Fruit fly (Drosophila melanogaster) ovary, adult (tissue): Measurements from ENCODE around the gene Ir7g.

Experiments
- CG17801 ChIP-seq: fragments of 200-800 bp; optimal IDR thresholded peaks from 2 replicates; lab custom pipeline; 2019; ENCODE audit warnings: missing biosample characterization, mild to moderate bottlenecking, missing genetic modification characterization, moderate library complexity; ENCODE audit not compliant: partially characterized antibody

The Ir7g gene

dm6 chrX:7884360-7884759 is at the start of gene Ir7g:
Gene Ir7g, plus strand, starts transcription at chrX:7884660.
- no peak for TF ChIP-seq CG17801

DNA sequence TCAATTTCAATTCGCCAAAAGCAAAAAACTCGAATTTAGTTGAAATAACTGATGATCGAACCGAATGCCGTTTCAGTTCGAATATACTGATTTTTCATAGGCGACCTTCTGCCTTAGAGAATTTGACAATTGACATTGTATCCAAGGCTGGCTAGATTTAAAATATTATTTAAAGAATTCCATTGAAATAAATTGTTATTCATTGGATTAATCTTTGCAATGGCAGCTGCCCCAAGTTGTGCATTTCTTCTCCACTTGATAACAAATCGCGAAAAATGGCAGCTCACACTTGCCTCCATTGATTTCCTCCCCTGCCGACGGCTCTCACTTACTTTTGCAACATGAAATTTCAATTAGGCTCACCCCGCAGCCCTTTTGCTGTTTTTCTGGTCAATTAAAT is 30.3 kb upstream of the Ir7g start, which contains the start of gene CG10920:
Gene CG10920, minus strand, starts transcription at position 101 of the 400 bp plus-strand sequence.
- TF ChIP-seq CG17801 = no peak

DNA sequence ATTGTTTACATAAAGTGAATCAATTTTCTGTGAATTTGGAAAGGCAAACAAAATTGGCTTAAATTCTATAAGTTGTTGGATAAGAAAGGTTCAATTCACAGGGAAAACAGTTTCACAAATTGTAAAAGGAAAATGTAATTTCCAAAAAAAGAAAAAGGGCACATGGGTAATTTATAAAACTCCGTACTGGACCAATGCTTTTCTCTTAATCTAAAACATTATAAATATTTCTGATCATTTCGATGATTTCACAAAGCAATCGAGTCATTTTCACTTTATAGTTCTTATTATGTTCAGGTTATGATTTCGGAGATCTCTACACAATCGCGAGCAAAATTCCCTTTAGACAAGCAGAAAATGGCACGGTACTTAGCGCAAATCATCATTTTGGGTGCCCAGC is 26.6 kb upstream of the Ir7g start, which contains the start of gene CG1409:
Gene CG1409, plus strand, starts transcription at position 301 of the 400 bp plus-strand sequence.
- no peak for TF ChIP-seq CG17801

DNA sequence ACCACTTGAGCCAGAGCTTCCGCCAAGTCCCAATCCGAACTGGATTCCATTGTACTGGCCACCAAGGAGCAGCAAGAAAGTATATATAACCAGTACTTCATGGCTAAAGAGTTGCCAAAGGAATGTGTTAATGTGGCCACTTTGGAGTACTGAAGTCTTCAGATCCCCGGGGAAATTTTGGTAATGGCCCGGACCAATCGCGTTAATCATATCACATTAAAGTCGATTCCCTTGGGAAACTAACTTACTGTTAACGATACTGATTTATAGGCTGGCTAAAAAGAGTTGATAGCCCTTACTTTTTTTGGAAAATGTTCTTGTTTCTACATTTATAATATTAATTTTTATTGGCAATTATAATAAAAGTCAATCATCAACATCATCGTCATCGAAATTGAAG is 17.6 kb upstream of the Ir7g start, which contains the start of gene Ir7b:
Gene Ir7b, minus strand, starts transcription at position 101 of the 400 bp plus-strand sequence.
- TF ChIP-seq CG17801 = no peak

dm6 chrX:7873172-7873930 is 11.1 kb upstream of the Ir7g start, which contains the start of gene dec:
Gene dec, minus strand, starts transcription at chrX:7873222.
- TF ChIP-seq CG17801 = peak; percentile 74

DNA sequence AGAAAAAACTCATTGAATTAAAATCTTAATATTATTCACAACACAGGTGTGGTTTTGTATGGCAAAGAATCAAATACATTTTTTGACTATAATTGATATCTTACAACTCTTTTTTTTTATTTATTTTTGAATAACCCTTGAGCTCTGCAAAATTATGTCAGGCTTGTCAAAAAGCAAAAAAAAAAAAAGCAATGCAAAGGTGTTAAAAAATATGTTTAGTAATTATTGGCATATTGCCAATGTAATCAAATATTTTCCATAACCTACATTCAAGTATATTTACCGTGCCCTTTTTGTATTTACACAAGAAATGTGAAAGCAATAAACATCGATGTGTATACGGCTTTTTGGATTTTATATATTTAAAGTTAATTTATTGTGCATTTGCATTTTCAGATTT is 10.4 kb upstream of the Ir7g start, which contains the start of gene Ir7c:
Gene Ir7c, plus strand, starts transcription at position 301 of the 400 bp plus-strand sequence.
- no peak for TF ChIP-seq CG17801

- no peak for TF ChIP-seq CG17801
Measured at dm6 chrX:7878736-7879135, 5.7 kb upstream of the Ir7g start, which contains the start of gene Ir7d. Gene Ir7d, minus strand, starts transcription at chrX:7878836.

DNA sequence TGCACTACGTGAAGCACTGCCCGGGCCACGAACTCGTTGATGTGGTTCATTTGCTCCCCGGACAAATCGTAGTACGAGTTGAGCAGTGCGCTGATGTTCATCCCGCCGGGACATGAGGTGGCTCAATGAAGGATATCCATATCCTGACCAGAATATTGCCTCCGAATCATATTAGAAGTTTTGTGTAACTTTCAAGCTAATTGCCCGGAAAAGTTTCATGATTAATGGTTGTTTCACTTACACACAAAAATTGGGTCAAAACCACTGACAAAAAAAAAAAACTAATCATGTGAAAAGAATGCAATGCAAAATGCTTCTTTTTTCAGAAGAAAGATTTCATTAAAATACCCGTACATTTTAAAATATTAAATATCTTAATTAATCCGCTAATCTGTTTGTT is 2.9 kb upstream of the Ir7g start, which contains the start of gene Ir7e:
Gene Ir7e, minus strand, starts transcription at position 101 of the 400 bp plus-strand sequence.
- TF ChIP-seq CG17801 = no peak

- TF ChIP-seq CG17801 = no peak
Measured at dm6 chrX:7883926-7884325, 534 bp upstream of the Ir7g start, which contains the start of gene Ir7f. Gene Ir7f, minus strand, starts transcription at chrX:7884026.

- peak; percentile 84 for TF ChIP-seq CG17801
Measured at dm6 chrX:7888386-7889024, 4.0 kb downstream of the Ir7g start, which contains the start of gene Acat1. Gene Acat1, minus strand, starts transcription at chrX:7888785.

DNA sequence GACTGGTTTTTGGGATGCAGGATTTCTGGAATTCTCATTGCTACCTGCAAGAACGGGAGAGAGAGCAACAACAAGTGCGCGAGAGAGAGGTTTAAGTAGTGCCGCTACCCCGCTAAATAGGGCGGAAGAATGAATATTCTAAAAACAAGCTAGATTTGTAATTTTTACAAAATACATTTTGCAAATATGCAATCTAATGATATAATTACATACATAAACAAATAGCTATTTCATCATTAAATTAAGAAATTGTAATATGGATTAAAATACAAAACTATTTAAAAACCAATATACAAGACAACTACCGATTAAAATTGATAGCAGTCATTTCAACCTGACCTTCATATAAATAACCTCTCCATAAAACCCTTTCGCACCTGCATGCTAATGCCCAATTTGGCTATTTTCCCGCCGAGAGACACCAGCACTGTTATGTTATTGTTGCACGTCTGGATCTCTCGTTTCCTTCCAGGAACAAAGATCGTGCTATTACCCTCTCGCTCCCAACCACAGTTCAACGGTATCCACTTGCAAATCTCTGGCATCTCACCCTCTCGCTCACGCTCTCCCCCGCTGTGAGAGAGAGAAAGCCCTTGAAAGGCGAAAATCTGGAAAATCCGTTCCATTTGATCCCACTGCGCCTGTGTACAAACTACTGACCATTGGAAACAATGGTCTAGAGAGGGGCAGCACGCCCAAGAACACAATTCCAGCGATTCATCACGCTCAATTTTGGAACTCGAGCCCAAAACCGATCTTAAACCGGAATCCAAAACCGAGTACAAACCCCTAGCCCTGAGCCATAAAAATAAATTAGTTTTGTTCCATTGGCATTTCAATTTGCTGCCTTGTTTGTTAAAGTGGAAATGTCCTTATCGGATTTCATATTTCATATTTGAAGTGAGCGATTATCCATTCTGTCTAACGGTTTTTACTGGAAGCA is 7.4 kb downstream of the Ir7g start, which contains the start of gene Nek2:
Gene Nek2, minus strand, starts transcription at position 51 of the 943 bp plus-strand sequence.
- TF ChIP-seq CG17801 = no peak

DNA sequence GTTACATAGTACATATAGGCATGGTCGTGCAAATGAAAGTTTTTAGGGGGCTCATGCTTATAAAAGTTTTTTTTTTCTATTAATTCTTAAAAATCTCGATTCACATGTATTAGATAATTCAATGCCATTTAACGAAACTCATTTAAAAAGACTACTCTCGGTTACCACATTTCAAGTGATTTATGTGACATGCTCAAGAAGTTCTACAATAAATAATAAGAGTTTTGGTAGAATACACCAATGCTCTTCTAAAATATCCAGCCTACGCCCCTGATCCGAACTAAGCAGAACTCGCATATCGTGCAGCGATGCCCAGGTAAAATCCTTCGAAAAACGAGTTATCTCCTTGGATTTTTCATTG is 8.1 kb downstream of the Ir7g start:
- peak; percentile 3 for TF ChIP-seq CG17801

dm6 chrX:7893411-7894122 is 9.1 kb downstream of the Ir7g start, which contains the start of the genes CG45089, ND-MNLL and p115:
Gene CG45089, minus strand, starts transcription at chrX:7893798.
Gene ND-MNLL, minus strand, starts transcription at chrX:7893798.
Gene p115, plus strand, starts transcription at chrX:7894031.
- TF ChIP-seq CG17801 = peak; percentile 73

- TF ChIP-seq CG17801 = no peak
Measured at dm6 chrX:7900659-7901058, 16.2 kb downstream of the Ir7g start.
